Worm (Caenorhabditis elegans): ENCODE results near the gene pes-4.
"Not testable (repeated sequence)": the region's sequence is repeated elsewhere in the genome, so short reads cannot be mapped to it uniquely, and the experiment has no call there.

Gene pes-4

DNA sequence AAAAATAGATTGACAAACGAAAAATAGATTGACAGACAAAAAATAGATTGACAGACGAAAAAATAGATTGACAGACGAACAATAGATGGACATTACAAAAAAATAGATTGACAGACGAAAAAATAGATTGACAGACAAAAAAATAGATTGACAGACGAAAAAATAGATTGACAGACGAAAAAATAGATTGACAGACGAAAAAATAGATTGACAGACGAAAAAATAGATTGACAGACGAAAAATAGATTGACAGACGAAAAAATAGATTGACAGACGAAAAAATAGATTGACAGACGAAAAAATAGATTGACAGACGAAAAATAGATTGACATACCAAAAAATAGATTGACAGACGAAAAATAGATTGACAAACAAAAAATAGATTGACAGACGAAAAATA is 30.2 kb upstream of the pes-4 start:
- peak; percentile 98 for TF ChIP-seq egrh-3 (GFP tag; IDR thresholded peaks at IDR 0.05)

- TF ChIP-seq ceh-79 (tag; optimal IDR thresholded peaks at IDR 0.05); ceh-100 (GFP tag; IDR thresholded peaks at IDR 0.05); egl-18 (GFP tag; IDR thresholded peaks at IDR 0.05): not testable (repeated sequence)
These were observed 28.3 kb upstream of the pes-4 start, which contains the start of gene fbxa-78 for ce11 chrIII:1258358-1258757. Gene fbxa-78 (minus strand): TSS chrIII:1258458.

DNA sequence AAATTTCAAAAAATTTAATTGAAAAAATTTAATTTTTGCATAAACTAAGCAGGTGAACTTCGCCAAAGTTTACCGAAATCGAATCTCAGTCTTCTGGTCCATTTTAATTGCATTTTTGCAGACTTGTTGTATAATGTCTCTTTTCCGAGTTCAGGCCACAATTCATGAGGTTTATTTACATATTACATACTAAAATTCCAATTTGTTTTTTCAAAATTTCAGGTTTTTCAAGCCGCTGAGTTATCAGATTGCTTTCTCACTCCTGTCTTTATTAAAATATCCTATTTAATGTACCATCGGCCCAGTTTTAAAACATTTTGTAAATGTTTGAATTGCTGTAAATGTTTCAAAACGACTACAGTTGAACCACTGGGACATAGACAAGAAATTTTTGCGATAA is 26.4 kb upstream of the pes-4 start, which contains the start of gene fbxa-208:
fbxa-208 (plus strand) TSS at position 301 of the 400 bp plus-strand sequence.
- not testable (repeated sequence) for TF ChIP-seq ceh-58 (GFP tag; IDR thresholded peaks at IDR 0.05); hrde-1 (tag; optimal IDR thresholded peaks at IDR 0.05; ENCODE audit: borderline replicate concordance); madf-8 (GFP tag; conservative IDR thresholded peaks at IDR 0.05)

- TF ChIP-seq egrh-3 (GFP tag; IDR thresholded peaks at IDR 0.05) (peak; percentile 100), ztf-28 (GFP tag; IDR thresholded peaks at IDR 0.05) (peak; percentile 67; the same call in 1 of the 2 replicates), ceh-91 (GFP tag; IDR thresholded peaks at IDR 0.05) (peak; percentile 81), hmg-1.2 (GFP tag; IDR thresholded peaks at IDR 0.05) (peak; percentile 3; the same call in 1 of the 2 replicates), Y53F4B.3 (GFP tag; IDR thresholded peaks at IDR 0.05) (peak; percentile 99; the same call in 1 of the 2 replicates)
These were observed 22.5 kb upstream of the pes-4 start for ce11 chrIII:1252412-1253207.

- TF ChIP-seq chd-7 (tag; optimal IDR thresholded peaks at IDR 0.05): no peak
- TF ChIP-seq sptf-2 (GFP tag; optimal IDR thresholded peaks at IDR 0.05): no peak
- TF ChIP-seq hmg-1.2 (GFP tag; IDR thresholded peaks at IDR 0.05): peak; percentile 72; the same call in 1 of the 2 replicates
- peak; percentile 19 to 30 for TF ChIP-seq let-607 (tag; optimal IDR thresholded peaks at IDR 0.05)
- TF ChIP-seq hmg-20 (GFP tag; IDR thresholded peaks at IDR 0.05): no peak
- no peak for TF ChIP-seq athp-1 (tag; optimal IDR thresholded peaks at IDR 0.05)
- TF ChIP-seq aptf-2 (GFP tag; conservative IDR thresholded peaks at IDR 0.05): no peak
- no peak for TF ChIP-seq atf-7 (tag; optimal IDR thresholded peaks at IDR 0.05)
- peak; percentile 73 for TF ChIP-seq nhr-80 (tag; optimal IDR thresholded peaks at IDR 0.05)
- TF ChIP-seq lsy-27 (tag; optimal IDR thresholded peaks at IDR 0.05; ENCODE audit: borderline replicate concordance, insufficient read depth): no peak
- TF ChIP-seq F57C9.4 (tag; optimal IDR thresholded peaks at IDR 0.05): no peak
- peak; percentile 37 for TF ChIP-seq attf-5 (GFP tag; optimal IDR thresholded peaks at IDR 0.05)
- TF ChIP-seq cebp-1 (GFP tag; IDR thresholded peaks at IDR 0.05): no peak
- TF ChIP-seq cebp-1 (tag; optimal IDR thresholded peaks at IDR 0.05): peak; percentile 19
- TF ChIP-seq F23B12.7 (tag; optimal IDR thresholded peaks at IDR 0.05; ENCODE audit: insufficient read depth): peak; percentile 5
- TF ChIP-seq madf-8 (GFP tag; conservative IDR thresholded peaks at IDR 0.05): no peak
- no peak for TF ChIP-seq snpc-1.3 (tag; optimal IDR thresholded peaks at IDR 0.05; ENCODE audit: insufficient read depth)
- TF ChIP-seq tbp1 (GFP tag; optimal IDR thresholded peaks at IDR 0.05): peak; percentile 7
- no peak for TF ChIP-seq ztf-28 (GFP tag; IDR thresholded peaks at IDR 0.05)
- TF ChIP-seq madf-3 (GFP tag; IDR thresholded peaks at IDR 0.05): no peak
- no peak for TF ChIP-seq B0336.3 (GFP tag; IDR thresholded peaks at IDR 0.05)
- TF ChIP-seq hlh-12 (tag; optimal IDR thresholded peaks at IDR 0.05): no peak
- no peak for TF ChIP-seq F33H1.4 (GFP tag; IDR thresholded peaks at IDR 0.05)
These were observed 19.1 kb upstream of the pes-4 start, which contains the start of the genes fbxa-76 and fbxa-77 for ce11 chrIII:1249111-1249583. Gene fbxa-76 (minus strand): TSS chrIII:1249161. Gene fbxa-77 (plus strand): TSS chrIII:1249475.
